Worm (Caenorhabditis elegans): ENCODE results near the gene srz-25.
"Not testable (repeated sequence)": the region's sequence is repeated elsewhere in the genome, so short reads cannot be mapped to it uniquely, and the experiment has no call there.

Gene srz-25

ce11 chrV:17558946-17559345 is 18.6 kb downstream of the srz-25 start, which contains the start of gene fbxa-172:
TSS of gene fbxa-172 (plus strand) at chrV:17559246.
- TF ChIP-seq ceh-36 (tag; optimal IDR thresholded peaks at IDR 0.05) (no peak), tbx-11 (GFP tag; IDR thresholded peaks at IDR 0.05) (no peak)

- TF ChIP-seq tbx-11 (GFP tag; IDR thresholded peaks at IDR 0.05) = no peak
- TF ChIP-seq flt-1 (GFP tag; IDR thresholded peaks at IDR 0.05) = no peak
- TF ChIP-seq sea-1 (GFP tag; conservative IDR thresholded peaks at IDR 0.05) = no peak
- no peak for TF ChIP-seq pes-1 (GFP tag; IDR thresholded peaks at IDR 0.05)
- TF ChIP-seq aly-1 (tag; optimal IDR thresholded peaks at IDR 0.05) = no peak
- no peak for TF ChIP-seq hmbx-1 (tag; optimal IDR thresholded peaks at IDR 0.05)
Observed at ce11 chrV:17565903-17566302, 25.5 kb downstream of the srz-25 start, which contains the start of gene fbxa-171. TSS of gene fbxa-171 (minus strand) at chrV:17566003.

- no peak for TF ChIP-seq sea-1 (GFP tag; conservative IDR thresholded peaks at IDR 0.05)
- no peak for TF ChIP-seq tbx-37 (GFP tag; conservative IDR thresholded peaks at IDR 0.05)
- no peak for TF ChIP-seq flt-1 (GFP tag; IDR thresholded peaks at IDR 0.05)
- no peak for TF ChIP-seq scrt-1 (GFP tag; IDR thresholded peaks at IDR 0.05)
- no peak for TF ChIP-seq tra-4 (tag; optimal IDR thresholded peaks at IDR 0.05)
- TF ChIP-seq hmg-4 (GFP tag; optimal IDR thresholded peaks at IDR 0.05) = no peak
Observed at ce11 chrV:17566850-17567249, 26.5 kb downstream of the srz-25 start, which contains the start of gene C38D9.2. TSS of gene C38D9.2 (plus strand) at chrV:17567150.

ce11 chrV:17580017-17580416 is 39.6 kb downstream of the srz-25 start:
- TF ChIP-seq flt-1 (GFP tag; IDR thresholded peaks at IDR 0.05) (no peak), F13C5.2 (tag; optimal IDR thresholded peaks at IDR 0.05) (no peak), ceh-13 (GFP tag; optimal IDR thresholded peaks at IDR 0.05) (no peak), sea-1 (GFP tag; conservative IDR thresholded peaks at IDR 0.05) (no peak), tbx-11 (GFP tag; IDR thresholded peaks at IDR 0.05) (no peak), aly-1 (tag; optimal IDR thresholded peaks at IDR 0.05) (no peak), hmbx-1 (tag; optimal IDR thresholded peaks at IDR 0.05) (no peak), ama-1 (optimal IDR thresholded peaks at IDR 0.05) (no peak)

- TF ChIP-seq sea-1 (GFP tag; conservative IDR thresholded peaks at IDR 0.05); hmbx-1 (tag; optimal IDR thresholded peaks at IDR 0.05); pes-1 (GFP tag; IDR thresholded peaks at IDR 0.05): not testable (repeated sequence)
Observed at ce11 chrV:17584352-17584843, 44.0 kb downstream of the srz-25 start, which contains the start of gene fbxa-133. TSS of gene fbxa-133 (plus strand) at chrV:17584793.
